Fruit fly (Drosophila melanogaster) whole organism, embryonic: Measurements from ENCODE around the gene CG13921.
A peak's percentile ranks its signal among the peaks of the same experiment; 100 is the strongest.

Source experiments
- Abd-B ChIP-seq: fragments of 200-800 bp; sonication (Bioruptor generic); optimal IDR thresholded peaks from 2 replicates; lab custom pipeline; 2018; ENCODE audit warnings: missing biosample characterization, mild to moderate bottlenecking, missing genetic modification characterization, moderate library complexity
- BEAF-32 ChIP-seq: fragments of 200-800 bp; sonication (Bioruptor generic); optimal IDR thresholded peaks from 3 replicates; lab custom pipeline; 2017; ENCODE audit warnings: missing biosample characterization, missing genetic modification characterization, mild to moderate bottlenecking, moderate library complexity, missing genetic modification reagents
- Bgb ChIP-seq: fragments of 200-800 bp; sonication (Bioruptor generic); IDR thresholded peaks from 2 replicates; pipeline ENCODE4 v1.3.6; 2022; ENCODE audit warnings: missing biosample characterization, missing genetic modification characterization; ENCODE audit not compliant: partially characterized antibody
- CG1024 ChIP-seq: fragments of 200-800 bp; sonication (Bioruptor generic); IDR thresholded peaks from 2 replicates; pipeline ENCODE4 v1.3.6; 2022; ENCODE audit warnings: missing biosample characterization, missing genetic modification characterization
- CG10543 ChIP-seq: fragments of 200-800 bp; sonication (Bioruptor generic); optimal IDR thresholded peaks from 3 replicates; lab custom pipeline; 2017; ENCODE audit warnings: missing biosample characterization, mild to moderate bottlenecking, missing genetic modification characterization, moderate library complexity
- CG11504 ChIP-seq: fragments of 200-800 bp; sonication (Bioruptor generic); optimal IDR thresholded peaks from 3 replicates; lab custom pipeline; 2019; ENCODE audit warnings: missing biosample characterization, mild to moderate bottlenecking, missing genetic modification characterization, moderate library complexity
- CG12744 ChIP-seq: fragments of 200-800 bp; sonication (Bioruptor generic); optimal IDR thresholded peaks from 2 replicates; lab custom pipeline; 2016; ENCODE audit warnings: missing biosample characterization, missing genetic modification characterization
- CG13296 ChIP-seq: fragments of 200-800 bp; sonication (Bioruptor generic); optimal IDR thresholded peaks from 3 replicates; lab custom pipeline; 2018; ENCODE audit warnings: missing biosample characterization, mild to moderate bottlenecking, missing genetic modification characterization
- CG17568 ChIP-seq: fragments of 200-800 bp; sonication (Bioruptor generic); optimal IDR thresholded peaks from 2 replicates; lab custom pipeline; 2018; ENCODE audit warnings: missing biosample characterization, mild to moderate bottlenecking, missing genetic modification characterization, moderate library complexity
- CG18476 ChIP-seq: fragments of 200-800 bp; sonication (Bioruptor generic); optimal IDR thresholded peaks from 2 replicates; lab custom pipeline; 2016; ENCODE audit warnings: missing biosample characterization, mild to moderate bottlenecking, missing genetic modification characterization
- CG3281 ChIP-seq: fragments of 200-800 bp; sonication (Bioruptor generic); optimal IDR thresholded peaks from 3 replicates; lab custom pipeline; 2017; ENCODE audit warnings: missing biosample characterization, mild to moderate bottlenecking, missing genetic modification characterization
- CG33213 ChIP-seq: fragments of 200-800 bp; sonication (Bioruptor generic); optimal IDR thresholded peaks from 3 replicates; lab custom pipeline; 2016; ENCODE audit warnings: missing biosample characterization, missing genetic modification characterization
- CG34224 ChIP-seq: fragments of 200-800 bp; sonication (Bioruptor generic); IDR thresholded peaks from 3 replicates; pipeline ENCODE4 v1.3.6; 2022; ENCODE audit warnings: missing biosample characterization, missing genetic modification characterization; ENCODE audit not compliant: partially characterized antibody
- CG3726 ChIP-seq: fragments of 200-800 bp; sonication (Bioruptor generic); IDR thresholded peaks from 3 replicates; pipeline ENCODE4, ENCODE4 v1.3.6; 2022; ENCODE audit warnings: missing biosample characterization, missing genetic modification characterization
- CG4854 ChIP-seq: fragments of 200-800 bp; sonication (Bioruptor generic); optimal IDR thresholded peaks from 2 replicates; lab custom pipeline; 2016; ENCODE audit warnings: missing biosample characterization, missing genetic modification characterization, inconsistent platforms
- CG6175 ChIP-seq: fragments of 200-800 bp; sonication (Bioruptor generic); IDR thresholded peaks from 3 replicates; pipeline ENCODE4 v1.3.6; 2022; ENCODE audit warnings: missing biosample characterization, missing genetic modification characterization
- CG6689 ChIP-seq: fragments of 200-800 bp; sonication (Bioruptor generic); IDR thresholded peaks from 2 replicates; pipeline ENCODE4 v1.3.6; 2022; ENCODE audit warnings: missing biosample characterization, missing genetic modification characterization
- CG7928 ChIP-seq: fragments of 200-800 bp; sonication (Bioruptor generic); optimal IDR thresholded peaks from 2 replicates; lab custom pipeline; 2017; ENCODE audit warnings: missing biosample characterization, mild to moderate bottlenecking, missing genetic modification characterization
- CG7987 ChIP-seq: fragments of 200-800 bp; sonication (Bioruptor generic); optimal IDR thresholded peaks from 2 replicates; lab custom pipeline; 2018; ENCODE audit warnings: missing biosample characterization, mild to moderate bottlenecking, missing genetic modification characterization, moderate library complexity
- CG9437 ChIP-seq: fragments of 200-800 bp; sonication (Bioruptor generic); optimal IDR thresholded peaks from 2 replicates; lab custom pipeline; 2018; ENCODE audit warnings: missing biosample characterization, mild to moderate bottlenecking, missing genetic modification characterization
- CkIIα-i1 ChIP-seq: fragments of 200-800 bp; sonication (Bioruptor generic); IDR thresholded peaks from 2 replicates; pipeline ENCODE4 v1.3.6; 2022; ENCODE audit warnings: missing biosample characterization, missing genetic modification characterization
- Dll ChIP-seq: fragments of 200-800 bp; sonication (Bioruptor generic); IDR thresholded peaks from 4 replicates; pipeline ENCODE4 v1.3.6; 2022; ENCODE audit warnings: missing biosample characterization, missing genetic modification characterization; ENCODE audit not compliant: partially characterized antibody
- E2f2 ChIP-seq: fragments of 200-800 bp; sonication (Bioruptor generic); IDR thresholded peaks from 2 replicates; pipeline ENCODE4 v1.3.6; 2022; ENCODE audit warnings: missing biosample characterization, missing genetic modification characterization
- Nf-YC ChIP-seq: fragments of 200-800 bp; optimal IDR thresholded peaks from 3 replicates; lab custom pipeline; 2019; ENCODE audit warnings: missing biosample characterization, mild to moderate bottlenecking, missing genetic modification characterization, moderate library complexity
- Rfx ChIP-seq: fragments of 200-800 bp; sonication (Bioruptor generic); IDR thresholded peaks from 2 replicates; pipeline ENCODE4 v1.3.6; 2022; ENCODE audit warnings: missing biosample characterization, missing genetic modification characterization
- Sin3A ChIP-seq: fragments of >200 bp; optimal IDR thresholded peaks from 2 replicates; lab custom pipeline; 2018
- Ssrp ChIP-seq: fragments of 200-800 bp; sonication (Bioruptor generic); optimal IDR thresholded peaks from 2 replicates; lab custom pipeline; 2018; ENCODE audit warnings: missing biosample characterization, mild to moderate bottlenecking, missing genetic modification characterization, moderate library complexity
- Tbp ChIP-seq: fragments of >200 bp; optimal IDR thresholded peaks from 2 replicates; lab custom pipeline; 2018; ENCODE audit warnings: missing biosample characterization, missing genetic modification characterization
- ac ChIP-seq: fragments of 200-800 bp; sonication (Bioruptor generic); optimal IDR thresholded peaks from 3 replicates; lab custom pipeline; 2017; ENCODE audit warnings: missing biosample characterization, mild to moderate bottlenecking, missing genetic modification characterization
- al ChIP-seq: fragments of 200-800 bp; sonication (Bioruptor generic); IDR thresholded peaks from 2 replicates; pipeline ENCODE4 v1.3.6; 2022; ENCODE audit warnings: missing biosample characterization, missing genetic modification characterization
- aop ChIP-seq: fragments of 200-800 bp; sonication (Bioruptor generic); IDR thresholded peaks from 2 replicates; pipeline ENCODE4 v1.3.6; 2022; ENCODE audit warnings: missing biosample characterization, missing genetic modification characterization
- chinmo ChIP-seq: fragments of 200-800 bp; sonication (Bioruptor generic); IDR thresholded peaks from 4 replicates; pipeline ENCODE4 v1.3.6; 2022; ENCODE audit warnings: missing biosample characterization, missing genetic modification characterization; ENCODE audit not compliant: partially characterized antibody
- gsb ChIP-seq: fragments of 200-800 bp; sonication (Bioruptor generic); IDR thresholded peaks from 2 replicates; pipeline ENCODE4 v1.3.6; 2022; ENCODE audit warnings: missing biosample characterization, missing genetic modification characterization
- hbn ChIP-seq: fragments of 200-800 bp; sonication (Bioruptor generic); IDR thresholded peaks from 2 replicates; pipeline ENCODE4 v1.3.6; 2022; ENCODE audit warnings: missing biosample characterization, missing genetic modification characterization; ENCODE audit not compliant: partially characterized antibody
- lov ChIP-seq, 2 experiments: fragments of 200-800 bp in 1 of 2; fragments of >200 bp in 1 of 2; sonication (Bioruptor generic) in 1 of 2; IDR thresholded peaks in 1 of 2; optimal IDR thresholded peaks in 1 of 2; 2 replicates in 1 of 2; 3 replicates in 1 of 2; pipeline versions ENCODE4 v1.3.6 to Lab custom; 2017 to 2022; ENCODE audit warnings: missing biosample characterization in 1 of 2, missing genetic modification characterization in 1 of 2
- maf-S ChIP-seq: fragments of 200-800 bp; sonication (Bioruptor generic); optimal IDR thresholded peaks from 2 replicates; lab custom pipeline; 2016; ENCODE audit warnings: missing biosample characterization, missing genetic modification characterization
- oc ChIP-seq: fragments of 200-800 bp; sonication (Bioruptor generic); optimal IDR thresholded peaks from 2 replicates; lab custom pipeline; 2018; ENCODE audit warnings: missing biosample characterization, mild to moderate bottlenecking, missing genetic modification characterization, moderate library complexity
- onecut ChIP-seq: fragments of 200-800 bp; sonication (Bioruptor generic); IDR thresholded peaks from 2 replicates; pipeline ENCODE4 v1.3.6; 2022; ENCODE audit warnings: missing biosample characterization, missing genetic modification characterization
- pita ChIP-seq: fragments of 200-800 bp; sonication (Bioruptor generic); optimal IDR thresholded peaks from 2 replicates; lab custom pipeline; 2017; ENCODE audit warnings: missing biosample characterization, mild to moderate bottlenecking, missing genetic modification characterization
- psq ChIP-seq: fragments of 200-800 bp; sonication (Bioruptor generic); optimal IDR thresholded peaks from 2 replicates; lab custom pipeline; 2017; ENCODE audit warnings: missing biosample characterization, missing genetic modification characterization
- pum ChIP-seq: fragments of 200-800 bp; sonication (Bioruptor generic); optimal IDR thresholded peaks from 2 replicates; lab custom pipeline; 2016; ENCODE audit warnings: missing biosample characterization, missing genetic modification characterization
- rib ChIP-seq: fragments of 200-800 bp; sonication (Bioruptor generic); IDR thresholded peaks from 2 replicates; pipeline ENCODE4 v1.3.6; 2022; ENCODE audit warnings: missing biosample characterization, missing genetic modification characterization
- run ChIP-seq: fragments of 200-800 bp; sonication (Bioruptor generic); optimal IDR thresholded peaks from 3 replicates; lab custom pipeline; 2018; ENCODE audit warnings: missing biosample characterization, mild to moderate bottlenecking, missing genetic modification characterization
- scrt ChIP-seq: fragments of 200-800 bp; sonication (Bioruptor generic); optimal IDR thresholded peaks from 2 replicates; lab custom pipeline; 2018; ENCODE audit warnings: missing biosample characterization, mild to moderate bottlenecking, missing genetic modification characterization, moderate library complexity
- sug ChIP-seq: fragments of 200-800 bp; optimal IDR thresholded peaks from 2 replicates; lab custom pipeline; 2019; ENCODE audit warnings: missing biosample characterization, mild to moderate bottlenecking, missing genetic modification characterization, moderate library complexity
- tap ChIP-seq: fragments of 200-800 bp; optimal IDR thresholded peaks from 3 replicates; lab custom pipeline; 2019; ENCODE audit warnings: missing biosample characterization, mild to moderate bottlenecking, missing genetic modification characterization, moderate library complexity
- tin ChIP-seq: fragments of 200-800 bp; sonication (Bioruptor generic); optimal IDR thresholded peaks from 3 replicates; lab custom pipeline; 2016; ENCODE audit warnings: missing biosample characterization, missing genetic modification characterization
- tna ChIP-seq: fragments of 200-800 bp; sonication (Bioruptor generic); IDR thresholded peaks from 2 replicates; pipeline ENCODE4 v1.3.6; 2022; ENCODE audit warnings: missing biosample characterization, missing genetic modification characterization; ENCODE audit not compliant: partially characterized antibody

The CG13921 gene

dm6 chr3L:1738375-1739328 is 8.1 kb upstream of the CG13921 start, which contains the start of gene Gk2 (continued):
- TF ChIP-seq CG7987 (GFP tag; lab: Kevin White, UChicago), result no peak
- no peak for TF ChIP-seq CG6175 (GFP tag; lab: Robert Waterston, UW)
- TF ChIP-seq CG18476, result no peak
- TF ChIP-seq CG1024, result no peak
- peak; percentile 98 for TF ChIP-seq E2f2 (GFP tag; lab: Robert Waterston, UW)
- TF ChIP-seq CG11504, result no peak
- no peak for TF ChIP-seq CG17568 (GFP tag; lab: Kevin White, UChicago)
- peak; percentile 28 for TF ChIP-seq CG33213 (GFP tag; lab: Kevin White, UChicago)
- TF ChIP-seq Abd-B (GFP tag; lab: Kevin White, UChicago), result peak; percentile 44
- TF ChIP-seq Nf-YC (tag; lab: Kevin White, UChicago), result peak; percentile 96
- no peak for TF ChIP-seq CG4854 (GFP tag; lab: Kevin White, UChicago)
- TF ChIP-seq Tbp (GFP tag; lab: Kevin White, UChicago), result no peak
- peak; percentile 32; the same call in 1 of the 2 replicates for TF ChIP-seq Rfx (GFP tag; lab: Robert Waterston, UW)
- no peak for TF ChIP-seq CkIIα-i1
- no peak for TF ChIP-seq CG3726 (GFP tag; lab: Robert Waterston, UW)
- TF ChIP-seq CG7928 (GFP tag; lab: Kevin White, UChicago), result no peak
- TF ChIP-seq tin (GFP tag; lab: Kevin White, UChicago), result no peak
- peak; percentile 35 for TF ChIP-seq CG9437
- no peak for TF ChIP-seq al (GFP tag; lab: Robert Waterston, UW)
- peak; percentile 67; the same call in 1 of the 4 replicates for TF ChIP-seq chinmo (GFP tag; lab: Robert Waterston, UW)
- peak; percentile 65 for TF ChIP-seq Bgb (GFP tag; lab: Robert Waterston, UW)
- TF ChIP-seq pum (GFP tag; lab: Kevin White, UChicago), result no peak
- no peak for TF ChIP-seq CG10543 (GFP tag; lab: Kevin White, UChicago)
- TF ChIP-seq CG13296, result no peak
- TF ChIP-seq rib, result peak; percentile 28; the same call in 1 of the 2 replicates
- no peak for TF ChIP-seq hbn (GFP tag; lab: Robert Waterston, UW)
- TF ChIP-seq Sin3A, result peak; percentile 63
- TF ChIP-seq oc (tag; lab: Kevin White, UChicago), result no peak
- peak; percentile 22 for TF ChIP-seq CG3281 (GFP tag; lab: Kevin White, UChicago)
- TF ChIP-seq CG6689 (GFP tag; lab: Robert Waterston, UW), result no peak
- no peak for TF ChIP-seq gsb (GFP tag; lab: Robert Waterston, UW)
- no peak for TF ChIP-seq aop (GFP tag; lab: Robert Waterston, UW)
- no peak for TF ChIP-seq CG12744 (GFP tag; lab: Kevin White, UChicago)
- no peak for TF ChIP-seq Ssrp (tag; lab: Kevin White, UChicago)
- no peak for TF ChIP-seq pita (GFP tag; lab: Kevin White, UChicago)
- TF ChIP-seq psq (GFP tag; lab: Kevin White, UChicago), result no peak
- no peak for TF ChIP-seq maf-S (GFP tag; lab: Kevin White, UChicago)
- TF ChIP-seq Dll (GFP tag; lab: Robert Waterston, UW), result peak; percentile 55; the same call in 3 of the 4 replicates
- TF ChIP-seq CG34224 (GFP tag; lab: Robert Waterston, UW), result peak; percentile 48; the same call in 1 of the 3 replicates
- no peak for TF ChIP-seq ac (GFP tag; lab: Kevin White, UChicago)
- TF ChIP-seq onecut, result no peak
- TF ChIP-seq sug (tag; lab: Kevin White, UChicago), result no peak
- no peak for TF ChIP-seq scrt (GFP tag; lab: Kevin White, UChicago)
- TF ChIP-seq tna, result peak; percentile 50; the same call in 1 of the 2 replicates
- no peak for TF ChIP-seq run
- TF ChIP-seq lov (optimal IDR thresholded peaks at IDR 0.05; lab: Kevin White, UChicago), result no peak
- no peak for TF ChIP-seq lov (GFP tag; IDR thresholded peaks at IDR 0.05; lab: Robert Waterston, UW)
- TF ChIP-seq BEAF-32 (GFP tag; lab: Kevin White, UChicago), result peak; percentile 70
- no peak for TF ChIP-seq tap (tag; lab: Kevin White, UChicago)
